Worm (Caenorhabditis elegans) whole organism, early embryonic: Measurements from ENCODE around the gene hot-2.

ENCODE experiments used
- F13C5.2 ChIP-seq: sonication (generic microtip); optimal IDR thresholded peaks from 2 replicates; lab custom pipeline; 2017; ENCODE audit warnings: mild to moderate bottlenecking, missing genetic modification characterization, inconsistent platforms, missing compliant biosample characterization
- ama-1 ChIP-seq: fragments of 150-350 bp; optimal IDR thresholded peaks from 2 replicates; lab custom pipeline; 2014
- hmbx-1 ChIP-seq: sonication (generic microtip); optimal IDR thresholded peaks from 2 replicates; lab custom pipeline; 2016; ENCODE audit warnings: mild to moderate bottlenecking, missing genetic modification characterization, missing compliant biosample characterization
- hnd-1 ChIP-seq: sonication (generic microtip); optimal IDR thresholded peaks from 2 replicates; lab custom pipeline; 2016; ENCODE audit warnings: missing genetic modification characterization, missing compliant biosample characterization
- tbx-37 ChIP-seq: fragments of 200-800 bp; sonication (Bioruptor generic); conservative IDR thresholded peaks from 2 replicates; pipeline ENCODE4 v1.3.6; 2022; ENCODE audit warnings: missing genetic modification reagents, missing genetic modification characterization, missing compliant biosample characterization

DNA sequence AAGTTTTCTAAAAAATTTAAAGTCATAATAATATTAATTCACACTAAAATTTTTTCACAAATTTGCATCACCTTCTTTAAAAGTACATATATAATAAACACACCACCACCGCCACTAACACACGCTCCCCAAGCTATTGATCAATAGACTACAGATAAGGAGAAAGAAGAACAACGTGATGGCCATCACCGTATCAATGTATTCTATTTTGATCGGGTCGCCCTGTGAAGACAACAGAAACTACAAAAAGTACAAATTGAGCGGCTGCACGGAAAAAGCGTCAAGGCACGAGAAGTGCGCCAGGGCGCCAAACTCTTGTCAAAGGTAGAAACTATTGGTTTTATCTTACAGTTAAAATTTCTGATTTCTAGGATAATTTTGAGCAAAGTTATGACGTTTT, 37.8 kb downstream of the hot-2 start:
- TF ChIP-seq F13C5.2 (no peak), ama-1 (lab: Kevin White, UChicago) (no peak), tbx-37 (GFP tag; lab: Robert Waterston, UW) (no peak), hnd-1 (tag; lab: Kevin White, UChicago) (no peak), hmbx-1 (no peak)
